Fruit fly (Drosophila melanogaster) whole organism, embryonic: ENCODE results near the gene cup.

ENCODE experiments used
- Asciz ChIP-seq: fragments of 200-800 bp; sonication (Bioruptor generic); optimal IDR thresholded peaks from 2 replicates; lab custom pipeline; 2017; ENCODE audit warnings: missing biosample characterization, mild to moderate bottlenecking, missing genetic modification characterization, missing genetic modification reagents
- CG10366 ChIP-seq: fragments of 200-800 bp; sonication (Bioruptor generic); IDR thresholded peaks from 2 replicates; pipeline ENCODE4 v1.3.6; 2022; ENCODE audit warnings: missing biosample characterization, missing genetic modification characterization
- CG10462 ChIP-seq: fragments of 200-800 bp; sonication (Bioruptor generic); optimal IDR thresholded peaks from 2 replicates; lab custom pipeline; 2016; ENCODE audit warnings: missing biosample characterization, missing genetic modification characterization
- CG10959 ChIP-seq: fragments of 200-800 bp; sonication (Bioruptor generic); IDR thresholded peaks from 2 replicates; pipeline ENCODE4 v1.3.6; 2022; ENCODE audit warnings: missing biosample characterization, missing genetic modification characterization
- CG11398 ChIP-seq: fragments of 200-800 bp; sonication (Bioruptor generic); optimal IDR thresholded peaks from 2 replicates; lab custom pipeline; 2016; ENCODE audit warnings: missing biosample characterization, missing genetic modification characterization
- CG11560 ChIP-seq: fragments of 200-800 bp; sonication (Bioruptor generic); IDR thresholded peaks from 3 replicates; pipeline ENCODE4 v1.3.6; 2022; ENCODE audit warnings: missing biosample characterization, missing genetic modification characterization
- CG12071 ChIP-seq: fragments of 200-800 bp; sonication (Bioruptor generic); optimal IDR thresholded peaks from 3 replicates; lab custom pipeline; 2018; ENCODE audit warnings: missing biosample characterization, mild to moderate bottlenecking, missing genetic modification characterization
- CG12744 ChIP-seq: fragments of 200-800 bp; sonication (Bioruptor generic); optimal IDR thresholded peaks from 2 replicates; lab custom pipeline; 2016; ENCODE audit warnings: missing biosample characterization, missing genetic modification characterization
- CG13775 ChIP-seq: fragments of 200-800 bp; sonication (Bioruptor generic); optimal IDR thresholded peaks from 3 replicates; lab custom pipeline; 2017; ENCODE audit warnings: missing biosample characterization, mild to moderate bottlenecking, missing genetic modification characterization
- CG16779 ChIP-seq: fragments of 200-800 bp; sonication (Bioruptor generic); IDR thresholded peaks from 2 replicates; pipeline ENCODE4 v1.3.6; 2022; ENCODE audit warnings: missing biosample characterization, missing genetic modification characterization
- CG17328 ChIP-seq: fragments of 200-800 bp; sonication (Bioruptor generic); IDR thresholded peaks from 2 replicates; pipeline ENCODE4 v1.3.6; 2022; ENCODE audit warnings: missing biosample characterization, missing genetic modification characterization
- CG18476 ChIP-seq: fragments of 200-800 bp; sonication (Bioruptor generic); optimal IDR thresholded peaks from 2 replicates; lab custom pipeline; 2016; ENCODE audit warnings: missing biosample characterization, mild to moderate bottlenecking, missing genetic modification characterization
- CG3995 ChIP-seq: fragments of 200-800 bp; sonication (Bioruptor generic); optimal IDR thresholded peaks from 3 replicates; lab custom pipeline; 2016; ENCODE audit warnings: missing biosample characterization, missing genetic modification characterization
- CG4404 ChIP-seq: fragments of 200-800 bp; sonication (Bioruptor generic); IDR thresholded peaks from 2 replicates; pipeline ENCODE4 v1.3.6; 2022; ENCODE audit warnings: missing biosample characterization, missing genetic modification characterization
- CG4424 ChIP-seq: fragments of 200-800 bp; sonication (Bioruptor generic); optimal IDR thresholded peaks from 3 replicates; lab custom pipeline; 2016; ENCODE audit warnings: missing biosample characterization, missing genetic modification characterization
- CG6765 ChIP-seq: fragments of 200-800 bp; sonication (Bioruptor generic); optimal IDR thresholded peaks from 3 replicates; lab custom pipeline; 2017; ENCODE audit warnings: missing biosample characterization, mild to moderate bottlenecking, missing genetic modification characterization
- CG8388 ChIP-seq: fragments of 200-800 bp; sonication (Bioruptor generic); optimal IDR thresholded peaks from 2 replicates; lab custom pipeline; 2019; ENCODE audit warnings: missing biosample characterization, mild to moderate bottlenecking, missing genetic modification characterization, moderate library complexity
- CoRest ChIP-seq: fragments of 200-800 bp; sonication (Bioruptor generic); optimal IDR thresholded peaks from 3 replicates; lab custom pipeline; 2018; ENCODE audit warnings: missing biosample characterization, mild to moderate bottlenecking, missing genetic modification characterization, moderate library complexity
- D ChIP-seq, 2 experiments: fragments of 200-800 bp in 1 of 2; fragments of >200 bp in 1 of 2; sonication (Bioruptor generic) in 1 of 2; optimal IDR thresholded peaks; 2 replicates in 1 of 2; 3 replicates in 1 of 2; lab custom pipeline; 2017; ENCODE audit warnings: mild to moderate bottlenecking in 1 of 2, missing biosample characterization in 1 of 2, missing genetic modification characterization in 1 of 2, missing genetic modification reagents in 1 of 2
- Dbx ChIP-seq: fragments of 200-800 bp; sonication (Bioruptor generic); IDR thresholded peaks from 3 replicates; pipeline ENCODE4 v1.3.6; 2022; ENCODE audit warnings: missing biosample characterization, missing genetic modification characterization
- GATAe ChIP-seq: fragments of 200-800 bp; sonication (Bioruptor generic); conservative IDR thresholded peaks from 2 replicates; pipeline ENCODE4 v1.3.6; 2022; ENCODE audit warnings: missing biosample characterization, missing genetic modification characterization
- HLHmδ ChIP-seq: fragments of 200-800 bp; sonication (Bioruptor generic); optimal IDR thresholded peaks from 2 replicates; lab custom pipeline; 2018; ENCODE audit warnings: missing biosample characterization, mild to moderate bottlenecking, missing genetic modification characterization, moderate library complexity
- HmgZ ChIP-seq: fragments of 200-800 bp; sonication (Bioruptor generic); optimal IDR thresholded peaks from 2 replicates; lab custom pipeline; 2018; ENCODE audit warnings: missing biosample characterization, mild to moderate bottlenecking, missing genetic modification characterization
- Hsf ChIP-seq: fragments of 200-800 bp; sonication (Bioruptor generic); optimal IDR thresholded peaks from 3 replicates; lab custom pipeline; 2016; ENCODE audit warnings: missing biosample characterization, missing genetic modification characterization
- Jarid2 ChIP-seq: fragments of 200-800 bp; sonication (Bioruptor generic); optimal IDR thresholded peaks from 3 replicates; lab custom pipeline; 2017; ENCODE audit warnings: mild to moderate bottlenecking, missing biosample characterization, missing genetic modification reagents, missing genetic modification characterization
- MESR4 ChIP-seq: fragments of 200-800 bp; sonication (Bioruptor generic); optimal IDR thresholded peaks from 2 replicates; lab custom pipeline; 2018; ENCODE audit warnings: missing biosample characterization, mild to moderate bottlenecking, missing genetic modification characterization, moderate library complexity
- Optix ChIP-seq: fragments of 200-800 bp; sonication (Bioruptor generic); IDR thresholded peaks from 3 replicates; pipeline ENCODE4 v1.3.6; 2022; ENCODE audit warnings: missing biosample characterization, missing genetic modification characterization
- Sox102F ChIP-seq: fragments of 200-800 bp; sonication (Bioruptor generic); optimal IDR thresholded peaks from 2 replicates; lab custom pipeline; 2018; ENCODE audit warnings: missing biosample characterization, mild to moderate bottlenecking, missing genetic modification characterization, moderate library complexity
- Trl ChIP-seq, 3 experiments: fragments of >200 bp in 2 of 3; fragments of 200-800 bp in 1 of 3; sonication (Bioruptor generic) in 1 of 3; optimal IDR thresholded peaks; 2 replicates in 1 of 3; 3 replicates in 2 of 3; lab custom pipeline; 2016 to 2017; ENCODE audit warnings: missing biosample characterization in 1 of 3, missing genetic modification characterization in 1 of 3
- Xrp1 ChIP-seq: fragments of 200-800 bp; sonication (Bioruptor generic); IDR thresholded peaks from 2 replicates; pipeline ENCODE4 v1.3.6; 2022; ENCODE audit warnings: missing biosample characterization, missing genetic modification characterization
- br ChIP-seq: fragments of >200 bp; optimal IDR thresholded peaks from 2 replicates; lab custom pipeline; 2017
- chm ChIP-seq: fragments of 200-800 bp; sonication (Bioruptor generic); IDR thresholded peaks from 2 replicates; pipeline ENCODE4 v1.3.6; 2022; ENCODE audit warnings: missing biosample characterization, missing genetic modification characterization
- da ChIP-seq: fragments of 200-800 bp; sonication (Bioruptor generic); optimal IDR thresholded peaks from 2 replicates; lab custom pipeline; 2016; ENCODE audit warnings: missing biosample characterization, missing genetic modification characterization
- dmrt11E ChIP-seq: fragments of 200-800 bp; sonication (Bioruptor generic); optimal IDR thresholded peaks from 3 replicates; lab custom pipeline; 2018; ENCODE audit warnings: missing biosample characterization, mild to moderate bottlenecking, missing genetic modification characterization, moderate library complexity
- fru ChIP-seq: fragments of >200 bp; optimal IDR thresholded peaks from 2 replicates; lab custom pipeline; 2017
- grn ChIP-seq: fragments of 200-800 bp; sonication (Bioruptor generic); optimal IDR thresholded peaks from 3 replicates; lab custom pipeline; 2017; ENCODE audit warnings: missing biosample characterization, missing genetic modification characterization
- gsb ChIP-seq: fragments of 200-800 bp; sonication (Bioruptor generic); IDR thresholded peaks from 2 replicates; pipeline ENCODE4 v1.3.6; 2022; ENCODE audit warnings: missing biosample characterization, missing genetic modification characterization
- kay ChIP-seq: fragments of 200-800 bp; sonication (Bioruptor generic); optimal IDR thresholded peaks from 2 replicates; lab custom pipeline; 2016; ENCODE audit warnings: missing biosample characterization, missing genetic modification characterization
- onecut ChIP-seq: fragments of 200-800 bp; sonication (Bioruptor generic); IDR thresholded peaks from 2 replicates; pipeline ENCODE4 v1.3.6; 2022; ENCODE audit warnings: missing biosample characterization, missing genetic modification characterization
- pfk ChIP-seq: fragments of 200-800 bp; sonication (Bioruptor generic); optimal IDR thresholded peaks from 2 replicates; lab custom pipeline; 2018; ENCODE audit warnings: missing biosample characterization, mild to moderate bottlenecking, missing genetic modification characterization, moderate library complexity
- pita ChIP-seq: fragments of 200-800 bp; sonication (Bioruptor generic); optimal IDR thresholded peaks from 2 replicates; lab custom pipeline; 2017; ENCODE audit warnings: missing biosample characterization, mild to moderate bottlenecking, missing genetic modification characterization
- pros ChIP-seq: fragments of 200-800 bp; sonication (Bioruptor generic); optimal IDR thresholded peaks from 3 replicates; lab custom pipeline; 2019; ENCODE audit warnings: missing biosample characterization, mild to moderate bottlenecking, missing genetic modification characterization, moderate library complexity
- pum ChIP-seq: fragments of 200-800 bp; sonication (Bioruptor generic); optimal IDR thresholded peaks from 2 replicates; lab custom pipeline; 2016; ENCODE audit warnings: missing biosample characterization, missing genetic modification characterization
- sima ChIP-seq: fragments of 200-800 bp; sonication (Bioruptor generic); optimal IDR thresholded peaks from 2 replicates; lab custom pipeline; 2016; ENCODE audit warnings: missing biosample characterization, missing genetic modification characterization
- sna ChIP-seq: fragments of 200-800 bp; sonication (Bioruptor generic); IDR thresholded peaks from 2 replicates; pipeline ENCODE4 v1.3.6; 2022; ENCODE audit warnings: missing biosample characterization, missing genetic modification characterization; ENCODE audit not compliant: partially characterized antibody
- sug ChIP-seq: fragments of 200-800 bp; optimal IDR thresholded peaks from 2 replicates; lab custom pipeline; 2019; ENCODE audit warnings: missing biosample characterization, mild to moderate bottlenecking, missing genetic modification characterization, moderate library complexity
- tin ChIP-seq: fragments of 200-800 bp; sonication (Bioruptor generic); optimal IDR thresholded peaks from 3 replicates; lab custom pipeline; 2016; ENCODE audit warnings: missing biosample characterization, missing genetic modification characterization
- ttk ChIP-seq: fragments of 200-800 bp; sonication (Bioruptor generic); IDR thresholded peaks from 2 replicates; pipeline ENCODE4 v2.1.2; 2022; ENCODE audit warnings: missing biosample characterization, missing genetic modification characterization
- wdn ChIP-seq: fragments of 200-800 bp; sonication (Bioruptor generic); IDR thresholded peaks from 2 replicates; pipeline ENCODE4 v1.3.6; 2022; ENCODE audit warnings: missing biosample characterization, missing genetic modification characterization

Gene cup

dm6 chr2L:6673211-6674012, 9.9 kb downstream of the cup start, which contains the start of gene Spn27A (continued):
- no peak for TF ChIP-seq CG16779 (GFP tag; lab: Robert Waterston, UW)
- TF ChIP-seq fru (lab: Kevin White, UChicago): no peak
- TF ChIP-seq CG4424 (GFP tag; lab: Kevin White, UChicago): peak; percentile 57
- TF ChIP-seq GATAe: no peak
- no peak for TF ChIP-seq grn (GFP tag; lab: Kevin White, UChicago)
- peak; percentile 11 for TF ChIP-seq MESR4 (GFP tag; lab: Kevin White, UChicago)
- no peak for TF ChIP-seq CG6765
- TF ChIP-seq gsb (GFP tag; lab: Robert Waterston, UW): no peak
- TF ChIP-seq pfk (GFP tag; lab: Kevin White, UChicago): no peak
- TF ChIP-seq CG13775 (GFP tag; lab: Kevin White, UChicago): peak; percentile 56
- TF ChIP-seq HmgZ (tag; lab: Kevin White, UChicago): peak; percentile 55
- no peak for TF ChIP-seq pita
- TF ChIP-seq CG10366: peak; percentile 49; the same call in 1 of the 2 replicates
- peak; percentile 15 for TF ChIP-seq CG10462 (GFP tag; lab: Kevin White, UChicago)
- TF ChIP-seq CG11560 (tag; lab: Robert Waterston, UW): no peak
- TF ChIP-seq dmrt11E (tag; lab: Kevin White, UChicago): peak; percentile 43
- peak; percentile 49 for TF ChIP-seq CG8388
- TF ChIP-seq CG11398: no peak
- no peak for TF ChIP-seq sna (GFP tag; lab: Robert Waterston, UW)
- peak; percentile 48 for TF ChIP-seq tin (GFP tag; lab: Kevin White, UChicago)
- TF ChIP-seq Hsf (GFP tag; lab: Kevin White, UChicago): peak; percentile 68
- TF ChIP-seq CG10959 (GFP tag; lab: Robert Waterston, UW): no peak
- peak; percentile 42; the same call in 1 of the 2 replicates for TF ChIP-seq Xrp1
- peak; percentile 32; the same call in 1 of the 2 replicates for TF ChIP-seq onecut (GFP tag; lab: Robert Waterston, UW)
- no peak for TF ChIP-seq br
- TF ChIP-seq CG18476 (GFP tag; lab: Kevin White, UChicago): peak; percentile 9
- no peak for TF ChIP-seq D (optimal IDR thresholded peaks at IDR 0.05; lab: Kevin White, UChicago)
- peak; percentile 60 for TF ChIP-seq D (GFP tag; optimal IDR thresholded peaks at IDR 0.05; lab: Kevin White, UChicago)
- TF ChIP-seq sima (GFP tag; lab: Kevin White, UChicago): no peak
- no peak for TF ChIP-seq ttk (GFP tag; lab: Robert Waterston, UW)
- TF ChIP-seq Sox102F (GFP tag; lab: Kevin White, UChicago): no peak
- TF ChIP-seq Optix (GFP tag; lab: Robert Waterston, UW): no peak; the same call in 2 of the 3 replicates
- TF ChIP-seq da: no peak
- TF ChIP-seq CG17328: peak; percentile 39; the same call in 1 of the 2 replicates
- TF ChIP-seq CG12744 (GFP tag; lab: Kevin White, UChicago): no peak
- TF ChIP-seq pum (GFP tag; lab: Kevin White, UChicago): peak; percentile 41
- peak; percentile 50 to 60 for TF ChIP-seq Trl (optimal IDR thresholded peaks at IDR 0.05; lab: Kevin White, UChicago)
- TF ChIP-seq Trl (GFP tag; optimal IDR thresholded peaks at IDR 0.05; lab: Kevin White, UChicago): peak; percentile 43
- TF ChIP-seq HLHmδ: no peak
- no peak for TF ChIP-seq CG12071 (GFP tag; lab: Kevin White, UChicago)
- 0 out of 3 replicates have a peak, but pooled peaks have one; percentile 33 for TF ChIP-seq Dbx (GFP tag; lab: Robert Waterston, UW)
- TF ChIP-seq CG4404 (GFP tag; lab: Robert Waterston, UW): no peak
- TF ChIP-seq chm (GFP tag; lab: Robert Waterston, UW): no peak; the same call in 1 of the 2 replicates
- peak; percentile 57 for TF ChIP-seq CG3995 (GFP tag; lab: Kevin White, UChicago)
- TF ChIP-seq sug (tag; lab: Kevin White, UChicago): peak; percentile 2
- TF ChIP-seq CoRest (tag; lab: Kevin White, UChicago): peak; percentile 68
- TF ChIP-seq Jarid2 (GFP tag; lab: Kevin White, UChicago): peak; percentile 64
- no peak for TF ChIP-seq pros (GFP tag; lab: Kevin White, UChicago)
- TF ChIP-seq Asciz: peak; percentile 64
- no peak for TF ChIP-seq wdn (GFP tag; lab: Robert Waterston, UW)
- peak; percentile 53 for TF ChIP-seq kay
